Worm (Caenorhabditis elegans) whole organism, midembryonic: ENCODE results near the gene srbc-77.
"Not testable (repeated sequence)": the region's sequence is repeated elsewhere in the genome, so short reads cannot be mapped to it uniquely, and the experiment has no call there.

Experiments
- T22C8.4 ChIP-seq: fragments of 200-800 bp; sonication (Bioruptor generic); IDR thresholded peaks from 2 replicates; pipeline ENCODE4 v1.3.6; 2022; ENCODE audit warnings: missing genetic modification characterization, missing compliant biosample characterization
- cog-1 ChIP-seq: sonication (generic microtip); optimal IDR thresholded peaks from 2 replicates; lab custom pipeline; 2016; ENCODE audit warnings: missing genetic modification characterization, missing compliant biosample characterization
- flt-1 ChIP-seq: fragments of 200-800 bp; sonication (Bioruptor generic); IDR thresholded peaks from 2 replicates; pipeline ENCODE4 v1.3.6; 2022; ENCODE audit warnings: missing genetic modification characterization, missing compliant biosample characterization
- klf-2 ChIP-seq: fragments of 200-800 bp; sonication (Bioruptor generic); conservative IDR thresholded peaks from 2 replicates; pipeline ENCODE4 v1.3.6; 2022; ENCODE audit warnings: missing genetic modification reagents, missing genetic modification characterization, missing compliant biosample characterization
- med-1 ChIP-seq: sonication (generic microtip); optimal IDR thresholded peaks from 2 replicates; lab custom pipeline; 2017; ENCODE audit warnings: missing genetic modification characterization, mild to moderate bottlenecking, missing compliant biosample characterization, antibody characterized with exemption, missing genetic modification reagents; ENCODE audit not compliant: insufficient read depth
- ref-1 ChIP-seq: fragments of 200-800 bp; sonication (Bioruptor generic); conservative IDR thresholded peaks from 2 replicates; pipeline ENCODE4 v1.3.6; 2022; ENCODE audit warnings: missing genetic modification reagents, missing genetic modification characterization, missing compliant biosample characterization
- tab-1 ChIP-seq: fragments of 200-800 bp; sonication (Bioruptor generic); IDR thresholded peaks from 2 replicates; pipeline ENCODE4 v1.3.6; 2022; ENCODE audit warnings: missing genetic modification characterization, missing compliant biosample characterization
- ztf-23 ChIP-seq: fragments of 200-800 bp; sonication (Bioruptor generic); IDR thresholded peaks from 2 replicates; pipeline ENCODE4 v1.3.6; 2022; ENCODE audit warnings: missing genetic modification reagents, missing genetic modification characterization, missing compliant biosample characterization
- ztf-29 ChIP-seq: fragments of 200-800 bp; sonication (Bioruptor generic); IDR thresholded peaks from 2 replicates; pipeline ENCODE4 v1.3.6; 2022; ENCODE audit warnings: missing genetic modification reagents, missing genetic modification characterization, missing compliant biosample characterization

srbc-77 gene

ce11 chrV:15929882-15930281, at the start of gene srbc-77:
srbc-77 (plus strand) TSS chrV:15930182.
- TF ChIP-seq cog-1 (tag; lab: Kevin White, UChicago); med-1 (GFP tag; lab: Kevin White, UChicago); tab-1 (GFP tag; lab: Robert Waterston, UW): not testable (repeated sequence)

DNA sequence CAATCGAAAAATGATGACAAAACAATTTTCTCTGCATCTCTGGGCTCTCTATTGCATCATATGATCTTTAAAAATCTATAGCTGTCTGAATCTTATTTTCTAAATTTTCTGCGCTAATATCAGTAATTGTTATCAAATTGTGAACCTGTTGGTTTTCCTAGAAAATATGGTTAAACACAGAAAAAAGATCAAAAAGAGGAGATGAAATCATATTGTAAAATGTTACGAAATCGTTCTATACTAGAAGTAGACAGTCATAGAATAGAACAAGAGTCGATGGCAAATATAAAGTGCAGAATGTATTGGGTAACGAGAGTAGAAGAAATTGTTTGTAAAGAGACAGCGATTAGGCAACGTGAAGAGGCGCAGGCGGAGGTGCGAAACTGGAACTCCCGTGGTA, 49.3 kb upstream of the srbc-77 start:
- TF ChIP-seq ref-1 (GFP tag; lab: Robert Waterston, UW) (no peak), med-1 (GFP tag; lab: Kevin White, UChicago) (no peak), ztf-29 (GFP tag; lab: Robert Waterston, UW) (no peak), tab-1 (GFP tag; lab: Robert Waterston, UW) (no peak), cog-1 (tag; lab: Kevin White, UChicago) (no peak), T22C8.4 (GFP tag; lab: Robert Waterston, UW) (no peak), ztf-23 (GFP tag; lab: Robert Waterston, UW) (no peak), klf-2 (no peak), flt-1 (GFP tag; lab: Robert Waterston, UW) (no peak)

- TF ChIP-seq ztf-29 (GFP tag; lab: Robert Waterston, UW): no peak
- TF ChIP-seq klf-2: no peak
- TF ChIP-seq ref-1 (GFP tag; lab: Robert Waterston, UW): no peak
- no peak for TF ChIP-seq flt-1 (GFP tag; lab: Robert Waterston, UW)
- no peak for TF ChIP-seq cog-1 (tag; lab: Kevin White, UChicago)
These were observed 45.3 kb upstream of the srbc-77 start, which contains the start of gene oac-42 for ce11 chrV:15884698-15885097. oac-42 (minus strand) TSS chrV:15884798.

- TF ChIP-seq flt-1 (GFP tag; lab: Robert Waterston, UW) (no peak), ztf-23 (GFP tag; lab: Robert Waterston, UW) (no peak), ztf-29 (GFP tag; lab: Robert Waterston, UW) (no peak), med-1 (GFP tag; lab: Kevin White, UChicago) (no peak), T22C8.4 (GFP tag; lab: Robert Waterston, UW) (no peak), ref-1 (GFP tag; lab: Robert Waterston, UW) (no peak), klf-2 (no peak), tab-1 (GFP tag; lab: Robert Waterston, UW) (no peak), cog-1 (tag; lab: Kevin White, UChicago) (no peak)
These were observed 44.0 kb upstream of the srbc-77 start, which contains the start of gene T06C12.9 for ce11 chrV:15885967-15886366. T06C12.9 (minus strand) TSS chrV:15886067.

ce11 chrV:15887708-15888295, 42.2 kb upstream of the srbc-77 start:
- no peak for TF ChIP-seq flt-1 (GFP tag; lab: Robert Waterston, UW)
- no peak for TF ChIP-seq T22C8.4 (GFP tag; lab: Robert Waterston, UW)
- TF ChIP-seq tab-1 (GFP tag; lab: Robert Waterston, UW): no peak
- no peak for TF ChIP-seq ztf-23 (GFP tag; lab: Robert Waterston, UW)
- TF ChIP-seq cog-1 (tag; lab: Kevin White, UChicago): no peak
- TF ChIP-seq ztf-29 (GFP tag; lab: Robert Waterston, UW): no peak
- TF ChIP-seq klf-2: no peak
- no peak for TF ChIP-seq ref-1 (GFP tag; lab: Robert Waterston, UW)
- TF ChIP-seq med-1 (GFP tag; lab: Kevin White, UChicago): no peak

ce11 chrV:15888751-15889150, 41.2 kb upstream of the srbc-77 start, which contains the start of gene cgt-1:
cgt-1 (minus strand) TSS chrV:15888851.
- TF ChIP-seq ztf-29 (GFP tag; lab: Robert Waterston, UW): no peak
- TF ChIP-seq klf-2: no peak

- TF ChIP-seq med-1 (GFP tag; lab: Kevin White, UChicago): no peak
- TF ChIP-seq ztf-29 (GFP tag; lab: Robert Waterston, UW): no peak
- no peak for TF ChIP-seq tab-1 (GFP tag; lab: Robert Waterston, UW)
- TF ChIP-seq T22C8.4 (GFP tag; lab: Robert Waterston, UW): no peak
- no peak for TF ChIP-seq ztf-23 (GFP tag; lab: Robert Waterston, UW)
- TF ChIP-seq ref-1 (GFP tag; lab: Robert Waterston, UW): no peak
- TF ChIP-seq flt-1 (GFP tag; lab: Robert Waterston, UW): no peak
These were observed 39.9 kb upstream of the srbc-77 start for ce11 chrV:15890115-15890514.

ce11 chrV:15891279-15891678, 38.7 kb upstream of the srbc-77 start:
- TF ChIP-seq T22C8.4 (GFP tag; lab: Robert Waterston, UW) (no peak), flt-1 (GFP tag; lab: Robert Waterston, UW) (no peak), ztf-29 (GFP tag; lab: Robert Waterston, UW) (no peak), cog-1 (tag; lab: Kevin White, UChicago) (no peak), ztf-23 (GFP tag; lab: Robert Waterston, UW) (no peak), ref-1 (GFP tag; lab: Robert Waterston, UW) (no peak), tab-1 (GFP tag; lab: Robert Waterston, UW) (no peak), med-1 (GFP tag; lab: Kevin White, UChicago) (no peak), klf-2 (no peak)

ce11 chrV:15891761-15892160, 38.2 kb upstream of the srbc-77 start, which contains the start of gene T06C12.12:
T06C12.12 (plus strand) TSS chrV:15892061.
- TF ChIP-seq ztf-29 (GFP tag; lab: Robert Waterston, UW): no peak
- TF ChIP-seq ref-1 (GFP tag; lab: Robert Waterston, UW): no peak

ce11 chrV:15892696-15893095, 37.3 kb upstream of the srbc-77 start, which contains the start of gene T06C12.11:
T06C12.11 (plus strand) TSS chrV:15892996.
- TF ChIP-seq med-1 (GFP tag; lab: Kevin White, UChicago): no peak
